Fruit fly (Drosophila melanogaster) Kc167 (cell line): Measurements from ENCODE around the gene ssp6.

Source experiments
- Myc ChIP-seq: fragments of >200 bp; optimal IDR thresholded peaks from 2 replicates; lab custom pipeline; 2017; ENCODE audit warnings: missing external identifiers
- Sin3A ChIP-seq: fragments of >200 bp; optimal IDR thresholded peaks from 2 replicates; lab custom pipeline; 2018; ENCODE audit warnings: missing external identifiers
- h ChIP-seq: fragments of >200 bp; optimal IDR thresholded peaks from 3 replicates; lab custom pipeline; 2018; ENCODE audit warnings: missing external identifiers
- insv ChIP-seq: fragments of >200 bp; optimal IDR thresholded peaks from 3 replicates; lab custom pipeline; 2018; ENCODE audit warnings: missing external identifiers
- psq ChIP-seq: fragments of >200 bp; optimal IDR thresholded peaks from 2 replicates; lab custom pipeline; 2017; ENCODE audit warnings: missing external identifiers
- ttk ChIP-seq: sonication (Bioruptor generic); optimal IDR thresholded peaks from 2 replicates; lab custom pipeline; 2017; ENCODE audit warnings: missing external identifiers

- TF ChIP-seq psq (lab: Kevin White, UChicago) = no peak
- TF ChIP-seq Myc = no peak
- no peak for TF ChIP-seq insv
- no peak for TF ChIP-seq h (lab: Kevin White, UChicago)
- no peak for TF ChIP-seq Sin3A (lab: Kevin White, UChicago)
- no peak for TF ChIP-seq ttk
Observed at dm6 chr3L:6038720-6039205, 37.8 kb upstream of the ssp6 start, which contains the start of gene Jon65Aiv.
